Worm (Caenorhabditis elegans) whole organism, mixed stage, embryonic: ENCODE results near the gene M03F4.6.

Experiments
- M03D4.4 ChIP-seq: sonication (generic microtip); optimal IDR thresholded peaks from 2 replicates; lab custom pipeline; 2017; ENCODE audit warnings: mild to moderate bottlenecking, missing genetic modification characterization, missing compliant biosample characterization
- bed-3 ChIP-seq: fragments of 200-800 bp; sonication (Bioruptor generic); optimal IDR thresholded peaks from 3 replicates; lab custom pipeline; 2018; ENCODE audit warnings: mild to moderate bottlenecking, missing genetic modification characterization, moderate library complexity, missing compliant biosample characterization
- blmp-1 ChIP-seq: fragments of 150-350 bp; optimal IDR thresholded peaks from 2 replicates; lab custom pipeline; 2014; ENCODE audit warnings: missing biosample characterization, missing genetic modification characterization
- ceh-39 ChIP-seq: fragments of 150-350 bp; optimal IDR thresholded peaks from 2 replicates; lab custom pipeline; 2014; ENCODE audit warnings: missing biosample characterization, missing genetic modification characterization
- ces-1 ChIP-seq: fragments of 150-350 bp; optimal IDR thresholded peaks from 2 replicates; lab custom pipeline; 2014; ENCODE audit warnings: missing biosample characterization, missing genetic modification reagents, missing genetic modification characterization
- cnd-1 ChIP-seq: fragments of 200-800 bp; sonication (Bioruptor generic); optimal IDR thresholded peaks from 2 replicates; lab custom pipeline; 2018; ENCODE audit warnings: mild to moderate bottlenecking, missing genetic modification characterization, missing compliant biosample characterization
- drap-1 ChIP-seq: fragments of 200-800 bp; sonication (Bioruptor generic); optimal IDR thresholded peaks from 3 replicates; lab custom pipeline; 2018; ENCODE audit warnings: mild to moderate bottlenecking, missing genetic modification characterization, missing compliant biosample characterization
- elt-1 ChIP-seq: sonication (generic microtip); optimal IDR thresholded peaks from 2 replicates; lab custom pipeline; 2017; ENCODE audit warnings: missing genetic modification characterization, mild to moderate bottlenecking, missing compliant biosample characterization, antibody characterized with exemption, moderate library complexity, borderline replicate concordance; ENCODE audit not compliant: insufficient read depth
- elt-3 ChIP-seq: fragments of 150-350 bp; optimal IDR thresholded peaks from 2 replicates; lab custom pipeline; 2014; ENCODE audit warnings: missing biosample characterization, missing genetic modification characterization
- flh-1 ChIP-seq: fragments of 200-800 bp; sonication (Bioruptor generic); optimal IDR thresholded peaks from 2 replicates; lab custom pipeline; 2018; ENCODE audit warnings: mild to moderate bottlenecking, missing genetic modification characterization, moderate library complexity, missing compliant biosample characterization
- ham-2 ChIP-seq: fragments of 200-800 bp; sonication (Bioruptor generic); optimal IDR thresholded peaks from 2 replicates; lab custom pipeline; 2018; ENCODE audit warnings: mild to moderate bottlenecking, missing genetic modification characterization, missing compliant biosample characterization
- hlh-1 ChIP-seq: fragments of 150-350 bp; optimal IDR thresholded peaks from 2 replicates; lab custom pipeline; 2014; ENCODE audit warnings: missing biosample characterization, missing genetic modification reagents, missing genetic modification characterization
- lin-13 ChIP-seq: fragments of 150-350 bp; optimal IDR thresholded peaks from 2 replicates; lab custom pipeline; 2014; ENCODE audit warnings: missing biosample characterization, missing genetic modification characterization
- lin-32 ChIP-seq: fragments of 200-800 bp; sonication (Bioruptor generic); optimal IDR thresholded peaks from 2 replicates; lab custom pipeline; 2018; ENCODE audit warnings: mild to moderate bottlenecking, missing genetic modification characterization, missing compliant biosample characterization
- lsy-2 ChIP-seq: fragments of 150-350 bp; optimal IDR thresholded peaks from 2 replicates; lab custom pipeline; 2014; ENCODE audit warnings: missing biosample characterization, missing genetic modification characterization
- mab-5 ChIP-seq: fragments of 150-350 bp; optimal IDR thresholded peaks from 2 replicates; lab custom pipeline; 2014; ENCODE audit warnings: missing biosample characterization, missing genetic modification characterization
- mep-1 ChIP-seq: fragments of 150-350 bp; optimal IDR thresholded peaks from 2 replicates; lab custom pipeline; 2017; ENCODE audit warnings: missing biosample characterization, missing genetic modification reagents, missing genetic modification characterization, inconsistent platforms
- mls-2 ChIP-seq: sonication (generic microtip); optimal IDR thresholded peaks from 2 replicates; lab custom pipeline; 2016; ENCODE audit warnings: mild to moderate bottlenecking, missing genetic modification characterization, moderate library complexity, missing compliant biosample characterization
- nhr-12 ChIP-seq: fragments of 150-350 bp; optimal IDR thresholded peaks from 2 replicates; lab custom pipeline; 2014; ENCODE audit warnings: missing biosample characterization, missing genetic modification characterization
- nhr-2 ChIP-seq: fragments of 150-350 bp; optimal IDR thresholded peaks from 2 replicates; lab custom pipeline; 2014; ENCODE audit warnings: missing biosample characterization, missing genetic modification characterization
- nhr-237 ChIP-seq: fragments of 150-350 bp; optimal IDR thresholded peaks from 2 replicates; lab custom pipeline; 2014; ENCODE audit warnings: missing biosample characterization, missing genetic modification characterization
- nhr-28 ChIP-seq: fragments of 150-350 bp; optimal IDR thresholded peaks from 2 replicates; lab custom pipeline; 2014; ENCODE audit warnings: missing biosample characterization, missing genetic modification characterization
- pha-4 ChIP-seq: fragments of 150-350 bp; optimal IDR thresholded peaks from 2 replicates; lab custom pipeline; 2018; ENCODE audit warnings: missing biosample characterization, missing genetic modification reagents, missing genetic modification characterization
- sem-2 ChIP-seq: fragments of 200-800 bp; sonication (Bioruptor generic); optimal IDR thresholded peaks from 2 replicates; lab custom pipeline; 2018; ENCODE audit warnings: mild to moderate bottlenecking, missing genetic modification characterization, missing compliant biosample characterization
- tbx-8 ChIP-seq: fragments of 200-800 bp; sonication (Bioruptor generic); optimal IDR thresholded peaks from 2 replicates; lab custom pipeline; 2018; ENCODE audit warnings: mild to moderate bottlenecking, missing genetic modification characterization, moderate library complexity, missing compliant biosample characterization
- unc-120 ChIP-seq: sonication (generic microtip); optimal IDR thresholded peaks from 2 replicates; lab custom pipeline; 2017; ENCODE audit warnings: missing genetic modification characterization, missing compliant biosample characterization; ENCODE audit not compliant: poor library complexity, severe bottlenecking
- unc-62 ChIP-seq: fragments of 150-350 bp; optimal IDR thresholded peaks from 2 replicates; lab custom pipeline; 2014; ENCODE audit warnings: missing biosample characterization, missing genetic modification reagents, missing genetic modification characterization
- zip-8 ChIP-seq: fragments of 150-350 bp; optimal IDR thresholded peaks from 2 replicates; lab custom pipeline; 2014; ENCODE audit warnings: missing biosample characterization, missing genetic modification characterization
- ztf-11 ChIP-seq: fragments of 150-350 bp; optimal IDR thresholded peaks from 2 replicates; lab custom pipeline; 2014; ENCODE audit warnings: missing biosample characterization, missing genetic modification characterization

Gene M03F4.6

DNA sequence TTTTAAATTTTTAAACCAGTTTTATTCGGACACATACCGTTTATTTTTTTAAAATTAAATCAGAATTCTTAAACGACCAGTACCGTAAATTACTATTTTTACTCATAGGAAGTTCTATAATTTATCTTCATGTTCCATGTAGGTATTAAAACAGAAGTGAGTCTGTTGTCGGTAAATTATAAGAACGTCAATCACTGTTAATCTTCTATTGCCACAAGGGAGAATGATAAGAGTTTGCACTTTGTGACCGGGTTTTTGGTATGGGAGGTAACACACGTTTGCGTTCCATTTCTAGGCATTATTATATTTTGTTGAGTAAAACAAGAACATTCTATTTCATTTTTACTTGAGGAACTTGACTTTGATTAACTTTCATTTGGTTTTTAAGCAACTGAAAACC is 39.9 kb upstream of the M03F4.6 start, which contains the start of gene hsd-3:
Gene hsd-3, plus strand, starts transcription at position 301 of the 400 bp plus-strand sequence.
- TF ChIP-seq ztf-11 (tag; lab: Kevin White, UChicago) (no peak), nhr-237 (tag; lab: Kevin White, UChicago) (no peak), blmp-1 (tag; lab: Kevin White, UChicago) (no peak), mep-1 (tag; lab: Kevin White, UChicago) (no peak)

DNA sequence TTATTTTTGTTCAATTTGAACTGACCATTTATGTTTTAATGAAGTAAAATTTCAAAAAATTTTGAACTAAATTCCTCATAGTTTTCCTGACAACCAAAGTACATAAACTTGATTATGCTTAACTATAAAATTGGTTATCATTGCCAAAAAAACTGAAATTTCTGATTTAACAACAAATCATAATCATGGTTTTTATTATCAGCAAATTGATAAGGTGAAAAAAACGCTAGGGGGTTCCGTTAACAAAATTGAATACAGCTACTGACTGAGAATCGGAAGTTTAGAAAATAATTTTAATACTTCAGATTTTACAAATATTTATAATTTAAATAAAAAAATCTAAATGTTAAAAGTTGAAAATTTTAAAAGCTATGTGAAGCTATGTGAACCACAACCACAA is 37.8 kb upstream of the M03F4.6 start:
- TF ChIP-seq tbx-8, result no peak
- TF ChIP-seq mab-5 (tag; lab: Kevin White, UChicago), result no peak

DNA sequence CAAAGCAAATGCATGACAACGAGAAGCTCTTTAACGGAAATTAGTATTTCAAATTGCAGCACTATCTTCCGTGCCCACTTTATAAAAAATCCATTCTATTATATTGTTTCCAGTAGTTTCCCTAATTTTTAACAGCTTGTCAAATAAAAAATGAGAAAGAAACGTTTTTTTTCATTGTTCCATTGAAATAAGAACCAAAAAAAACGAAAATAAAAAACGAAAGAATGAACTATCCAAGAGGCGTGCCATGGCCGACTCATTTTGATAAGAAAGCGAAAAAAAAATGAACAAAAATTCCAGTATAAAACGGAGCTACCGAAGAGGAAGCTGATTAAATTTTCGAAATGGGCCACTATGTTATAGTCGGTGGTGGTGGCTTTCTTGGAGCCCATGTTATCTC is 35.8 kb upstream of the M03F4.6 start, which contains the start of gene hsd-2:
Gene hsd-2, plus strand, starts transcription at position 301 of the 400 bp plus-strand sequence.
- TF ChIP-seq unc-62 (no peak), pha-4 (tag; lab: Kevin White, UChicago) (no peak), bed-3 (GFP tag; lab: Kevin White, UChicago) (no peak), lin-13 (tag; lab: Kevin White, UChicago) (no peak), hlh-1 (tag; lab: Kevin White, UChicago) (no peak), unc-120 (tag; lab: Kevin White, UChicago) (no peak), nhr-237 (tag; lab: Kevin White, UChicago) (no peak), sem-2 (no peak), nhr-12 (tag; lab: Kevin White, UChicago) (no peak), flh-1 (no peak), elt-1 (tag; lab: Kevin White, UChicago) (no peak), nhr-28 (no peak), mls-2 (tag; lab: Kevin White, UChicago) (no peak), lin-32 (GFP tag; lab: Kevin White, UChicago) (no peak), zip-8 (tag; lab: Kevin White, UChicago) (no peak)

DNA sequence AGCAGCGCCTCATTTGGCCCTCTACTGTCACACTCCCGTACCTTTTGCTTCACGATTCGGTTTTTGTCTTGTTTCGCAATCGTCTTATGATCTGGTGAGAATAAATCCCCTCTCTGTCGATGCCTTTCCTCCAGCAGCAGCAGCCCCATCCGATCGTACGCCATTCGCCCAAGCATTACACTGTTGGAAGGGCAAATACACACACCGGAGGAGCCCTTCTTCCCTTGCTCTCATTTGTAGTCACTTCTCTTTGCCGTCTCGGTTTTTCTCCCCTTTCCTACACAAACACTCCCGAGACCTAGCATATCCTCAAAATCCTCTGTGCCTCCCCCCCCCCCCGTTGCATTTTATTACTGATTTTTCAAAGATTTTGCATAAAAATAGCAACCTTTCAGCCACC is 29.7 kb upstream of the M03F4.6 start, which contains the start of gene set-30:
Gene set-30, plus strand, starts transcription at position 396 of the 400 bp plus-strand sequence.
- no peak for TF ChIP-seq unc-62
- TF ChIP-seq lsy-2 (tag; lab: Kevin White, UChicago), result no peak
- TF ChIP-seq ces-1 (GFP tag; lab: Kevin White, UChicago), result no peak
- peak; percentile 7 for TF ChIP-seq cnd-1
- peak; percentile 4 for TF ChIP-seq drap-1 (GFP tag; lab: Kevin White, UChicago)
- no peak for TF ChIP-seq elt-1 (tag; lab: Kevin White, UChicago)
- no peak for TF ChIP-seq ham-2 (GFP tag; lab: Kevin White, UChicago)
- TF ChIP-seq M03D4.4 (tag; lab: Kevin White, UChicago), result peak; percentile 28
- peak; percentile 71 for TF ChIP-seq hlh-1 (tag; lab: Kevin White, UChicago)
- TF ChIP-seq unc-120 (tag; lab: Kevin White, UChicago), result peak; percentile 50

DNA sequence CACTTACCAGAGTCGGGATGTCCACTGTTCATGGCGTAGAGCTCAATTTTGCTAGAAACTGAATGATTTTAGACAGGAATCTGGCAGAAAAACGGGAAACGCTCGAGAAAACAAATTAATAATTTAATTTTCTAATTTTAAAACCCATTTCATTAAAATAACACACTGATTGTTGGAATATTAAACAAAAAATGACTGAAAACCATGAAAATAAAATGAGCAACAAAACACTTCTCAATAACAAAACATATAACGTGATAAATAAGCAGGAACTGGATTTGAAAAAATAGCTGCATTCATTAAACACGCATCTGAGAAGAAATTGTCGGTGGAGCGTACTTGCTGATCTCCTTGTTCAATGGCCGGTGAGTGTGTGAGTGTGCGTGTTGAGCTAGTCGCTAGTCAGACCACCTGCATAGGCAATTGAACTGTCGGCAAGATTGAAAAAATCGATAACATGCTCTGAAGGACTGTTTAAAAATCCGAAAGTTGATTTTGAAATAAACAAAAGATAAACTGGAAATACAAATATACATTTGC is 28.5 kb upstream of the M03F4.6 start, which contains the start of gene ZC8.6:
Gene ZC8.6, minus strand, starts transcription at position 51 of the 540 bp plus-strand sequence.
- TF ChIP-seq nhr-2 (tag; lab: Kevin White, UChicago) (peak; percentile 58), mep-1 (tag; lab: Kevin White, UChicago) (peak; percentile 54), lin-13 (tag; lab: Kevin White, UChicago) (peak; percentile 10), ztf-11 (tag; lab: Kevin White, UChicago) (no peak)

DNA sequence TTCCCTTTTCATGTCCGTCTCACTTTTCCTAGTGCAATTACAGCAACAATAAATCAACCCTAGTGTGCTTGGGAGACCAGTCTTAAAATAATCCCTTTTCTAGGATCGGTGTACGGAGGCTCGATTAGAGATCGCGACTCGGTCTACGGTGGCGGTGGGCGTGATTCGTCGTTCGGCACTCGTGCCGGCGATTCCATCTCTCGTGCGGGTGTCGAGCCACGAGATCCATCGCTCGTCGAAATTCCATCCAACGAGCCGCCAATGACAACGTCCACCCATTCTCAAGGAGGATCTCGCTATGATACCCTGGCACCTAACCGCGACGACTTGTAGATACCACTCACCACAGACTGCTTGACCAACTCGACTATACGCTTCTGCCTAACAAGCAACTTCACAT is 23.4 kb upstream of the M03F4.6 start:
- TF ChIP-seq M03D4.4 (tag; lab: Kevin White, UChicago), result no peak
- no peak for TF ChIP-seq pha-4 (tag; lab: Kevin White, UChicago)
- no peak for TF ChIP-seq elt-3
- no peak for TF ChIP-seq lin-13 (tag; lab: Kevin White, UChicago)
- TF ChIP-seq ztf-11 (tag; lab: Kevin White, UChicago), result no peak
- TF ChIP-seq lin-32 (GFP tag; lab: Kevin White, UChicago), result no peak
- no peak for TF ChIP-seq cnd-1
- no peak for TF ChIP-seq blmp-1 (tag; lab: Kevin White, UChicago)
- TF ChIP-seq nhr-12 (tag; lab: Kevin White, UChicago), result no peak
- no peak for TF ChIP-seq drap-1 (GFP tag; lab: Kevin White, UChicago)
- TF ChIP-seq nhr-28, result no peak
- TF ChIP-seq ceh-39 (tag; lab: Kevin White, UChicago), result no peak
- no peak for TF ChIP-seq ham-2 (GFP tag; lab: Kevin White, UChicago)
- no peak for TF ChIP-seq elt-1 (tag; lab: Kevin White, UChicago)
- no peak for TF ChIP-seq ces-1 (GFP tag; lab: Kevin White, UChicago)
- no peak for TF ChIP-seq lsy-2 (tag; lab: Kevin White, UChicago)
- no peak for TF ChIP-seq tbx-8
